Worm (Caenorhabditis elegans) whole organism, L4 larva: Measurements from ENCODE around the gene dpy-17.

Source experiments
- D1046.2 ChIP-seq: fragments of 200-800 bp; sonication (Bioruptor generic); IDR thresholded peaks from 2 replicates; pipeline ENCODE4 v1.3.6; 2022; ENCODE audit warnings: missing genetic modification characterization, missing compliant biosample characterization
- F10B5.3 ChIP-seq: sonication (generic microtip); optimal IDR thresholded peaks from 2 replicates; lab custom pipeline; 2016; ENCODE audit warnings: mild to moderate bottlenecking, missing genetic modification characterization, missing compliant biosample characterization
- F26F4.8 ChIP-seq: fragments of 200-800 bp; sonication (Bioruptor generic); conservative IDR thresholded peaks from 2 replicates; pipeline ENCODE4 v1.3.6; 2022; ENCODE audit warnings: missing genetic modification characterization, missing compliant biosample characterization
- F37D6.2 ChIP-seq: sonication (generic microtip); optimal IDR thresholded peaks from 2 replicates; lab custom pipeline; 2016; ENCODE audit warnings: mild to moderate bottlenecking, missing genetic modification characterization, missing compliant biosample characterization
- F44E2.7 ChIP-seq: fragments of 200-800 bp; sonication (Bioruptor generic); IDR thresholded peaks from 2 replicates; pipeline ENCODE4 v2.1.2; 2022; ENCODE audit warnings: missing genetic modification characterization, missing compliant biosample characterization
- R02D3.7 ChIP-seq: fragments of 150-350 bp; sonication (generic microtip); optimal IDR thresholded peaks from 3 replicates; lab custom pipeline; 2014; ENCODE audit warnings: missing biosample characterization, missing genetic modification characterization
- T26A8.4 ChIP-seq: fragments of 200-800 bp; sonication (Bioruptor generic); IDR thresholded peaks from 2 replicates; pipeline ENCODE4 v1.3.6; 2022; ENCODE audit warnings: missing genetic modification characterization, missing compliant biosample characterization
- Y5F2A.4 ChIP-seq: fragments of 200-800 bp; sonication (Bioruptor generic); optimal IDR thresholded peaks from 2 replicates; lab custom pipeline; 2018; ENCODE audit warnings: mild to moderate bottlenecking, missing genetic modification characterization, missing compliant biosample characterization
- ZK337.2 ChIP-seq: fragments of 200-800 bp; sonication (Bioruptor generic); IDR thresholded peaks from 2 replicates; pipeline ENCODE4 v1.3.6; 2022; ENCODE audit warnings: missing genetic modification reagents, missing genetic modification characterization, missing compliant biosample characterization
- aly-2 ChIP-seq: sonication (generic microtip); optimal IDR thresholded peaks from 2 replicates; lab custom pipeline; 2018; ENCODE audit warnings: missing biosample characterization, missing genetic modification characterization
- ama-1 ChIP-seq: fragments of 150-350 bp; optimal IDR thresholded peaks from 2 replicates; lab custom pipeline; 2014; ENCODE audit warnings: inconsistent platforms, mixed read lengths
- arid-1 ChIP-seq: fragments of 200-800 bp; sonication (Bioruptor generic); conservative IDR thresholded peaks from 2 replicates; pipeline ENCODE4 v1.3.6; 2022; ENCODE audit warnings: missing genetic modification reagents, missing genetic modification characterization, missing compliant biosample characterization
- ceh-20 ChIP-seq: fragments of 200-800 bp; sonication (Bioruptor generic); IDR thresholded peaks from 2 replicates; pipeline ENCODE4 v1.3.6; 2022; ENCODE audit warnings: missing genetic modification reagents, missing genetic modification characterization, missing compliant biosample characterization
- cey-2 ChIP-seq: sonication (generic microtip); optimal IDR thresholded peaks from 3 replicates; lab custom pipeline; 2017; ENCODE audit warnings: missing genetic modification characterization, mild to moderate bottlenecking, missing compliant biosample characterization, antibody characterized with exemption, borderline replicate concordance; ENCODE audit not compliant: insufficient read depth
- daf-16 ChIP-seq, 3 experiments: sonication (generic microtip); optimal IDR thresholded peaks; 2 replicates each; lab custom pipeline; 2016 to 2017; ENCODE audit warnings: missing genetic modification characterization in 3 of 3, missing genetic modification reagents in 3 of 3, mild to moderate bottlenecking in 2 of 3, missing compliant biosample characterization in 2 of 3, missing biosample characterization in 1 of 3, moderate library complexity in 1 of 3
- daf-19 ChIP-seq: fragments of 200-800 bp; sonication (Bioruptor generic); conservative IDR thresholded peaks from 2 replicates; pipeline ENCODE4 v1.3.6; 2022; ENCODE audit warnings: missing genetic modification characterization, missing compliant biosample characterization
- dmd-6 ChIP-seq: fragments of 200-800 bp; sonication (Bioruptor generic); IDR thresholded peaks from 2 replicates; pipeline ENCODE4 v1.3.6; 2022; ENCODE audit warnings: missing genetic modification reagents, missing genetic modification characterization, missing compliant biosample characterization
- dpl-1 ChIP-seq: fragments of 150-350 bp; optimal IDR thresholded peaks from 2 replicates; lab custom pipeline; 2014; ENCODE audit warnings: missing biosample characterization, missing genetic modification reagents, missing genetic modification characterization
- dve-1 ChIP-seq: sonication (generic microtip); optimal IDR thresholded peaks from 2 replicates; lab custom pipeline; 2017; ENCODE audit warnings: antibody characterized with exemption, mild to moderate bottlenecking, missing genetic modification characterization, missing compliant biosample characterization; ENCODE audit not compliant: insufficient read depth
- egl-43 ChIP-seq: fragments of 200-800 bp; sonication (Bioruptor generic); IDR thresholded peaks from 2 replicates; pipeline ENCODE4 v1.3.6; 2022; ENCODE audit warnings: missing genetic modification reagents, missing genetic modification characterization, missing compliant biosample characterization
- fkh-10 ChIP-seq: fragments of 150-350 bp; optimal IDR thresholded peaks from 2 replicates; lab custom pipeline; 2014; ENCODE audit warnings: missing biosample characterization, missing genetic modification reagents, missing genetic modification characterization
- hlh-30 ChIP-seq: sonication (generic microtip); optimal IDR thresholded peaks from 2 replicates; lab custom pipeline; 2017; ENCODE audit warnings: antibody characterized with exemption, mild to moderate bottlenecking, missing genetic modification characterization, missing compliant biosample characterization; ENCODE audit not compliant: insufficient read depth
- lim-7 ChIP-seq: fragments of 200-800 bp; sonication (Bioruptor generic); IDR thresholded peaks from 2 replicates; pipeline ENCODE4 v1.3.6; 2022; ENCODE audit warnings: missing genetic modification characterization, missing compliant biosample characterization
- lin-38 ChIP-seq: fragments of 200-800 bp; sonication (Bioruptor generic); IDR thresholded peaks from 2 replicates; pipeline ENCODE4 v1.3.6; 2022; ENCODE audit warnings: missing genetic modification reagents, missing genetic modification characterization, missing compliant biosample characterization
- mdl-1 ChIP-seq, 2 experiments: fragments of 150-350 bp in 1 of 2; sonication (generic microtip) in 1 of 2; optimal IDR thresholded peaks; 2 replicates each; lab custom pipeline; 2014 to 2017; ENCODE audit warnings: missing biosample characterization in 2 of 2, missing genetic modification characterization in 2 of 2
- mdt-29 ChIP-seq: fragments of 200-800 bp; sonication (Bioruptor generic); IDR thresholded peaks from 2 replicates; pipeline ENCODE4 v1.3.6; 2022; ENCODE audit warnings: missing genetic modification reagents, missing genetic modification characterization, missing compliant biosample characterization
- mes-2 ChIP-seq: sonication (generic microtip); optimal IDR thresholded peaks from 2 replicates; lab custom pipeline; 2016; ENCODE audit warnings: missing genotype, mild to moderate bottlenecking, missing genetic modification characterization, missing compliant biosample characterization; ENCODE audit not compliant: poor library complexity, severe bottlenecking
- mxl-2 ChIP-seq: fragments of 200-800 bp; sonication (Bioruptor generic); conservative IDR thresholded peaks from 2 replicates; pipeline ENCODE4 v1.3.6; 2022; ENCODE audit warnings: missing genetic modification reagents, missing genetic modification characterization, missing compliant biosample characterization
- nhr-10 ChIP-seq: fragments of 150-350 bp; optimal IDR thresholded peaks from 2 replicates; lab custom pipeline; 2014; ENCODE audit warnings: missing biosample characterization, missing genetic modification characterization
- nhr-111 ChIP-seq: fragments of 200-800 bp; sonication (Bioruptor generic); optimal IDR thresholded peaks from 2 replicates; lab custom pipeline; 2018; ENCODE audit warnings: mild to moderate bottlenecking, missing genetic modification characterization, missing compliant biosample characterization
- nhr-237 ChIP-seq: sonication (generic microtip); optimal IDR thresholded peaks from 2 replicates; lab custom pipeline; 2017; ENCODE audit warnings: missing biosample characterization, missing genetic modification characterization
- nhr-28 ChIP-seq: fragments of 150-350 bp; optimal IDR thresholded peaks from 2 replicates; lab custom pipeline; 2014; ENCODE audit warnings: missing biosample characterization, missing genetic modification characterization
- nhr-42 ChIP-seq: fragments of 200-800 bp; sonication (Bioruptor generic); IDR thresholded peaks from 2 replicates; pipeline ENCODE4 v1.3.6; 2022; ENCODE audit warnings: missing genetic modification characterization, missing compliant biosample characterization
- nhr-6 ChIP-seq: fragments of 150-350 bp; optimal IDR thresholded peaks from 2 replicates; lab custom pipeline; 2014; ENCODE audit warnings: missing biosample characterization, missing genetic modification characterization
- nhr-76 ChIP-seq: fragments of 150-350 bp; optimal IDR thresholded peaks from 2 replicates; lab custom pipeline; 2014; ENCODE audit warnings: missing biosample characterization, missing genetic modification characterization
- nhr-77 ChIP-seq: fragments of 150-350 bp; optimal IDR thresholded peaks from 2 replicates; lab custom pipeline; 2014; ENCODE audit warnings: missing biosample characterization, missing genetic modification characterization
- pha-4 ChIP-seq, 2 experiments: fragments of 150-350 bp in 1 of 2; fragments of 200-800 bp in 1 of 2; sonication (Bioruptor generic) in 1 of 2; IDR thresholded peaks in 1 of 2; optimal IDR thresholded peaks in 1 of 2; 2 replicates each; pipeline versions ENCODE4 v1.3.6 to Lab custom; 2014 to 2022; ENCODE audit warnings: missing genetic modification characterization in 2 of 2, missing genetic modification reagents in 2 of 2, missing biosample characterization in 1 of 2, missing compliant biosample characterization in 1 of 2
- pqm-1 ChIP-seq: sonication (generic microtip); optimal IDR thresholded peaks from 2 replicates; lab custom pipeline; 2017; ENCODE audit warnings: missing biosample characterization, missing genetic modification characterization
- rbr-2 ChIP-seq: sonication (generic microtip); optimal IDR thresholded peaks from 2 replicates; lab custom pipeline; 2016; ENCODE audit warnings: missing genotype, missing genetic modification characterization, missing compliant biosample characterization
- set-16 ChIP-seq: fragments of 200-800 bp; sonication (Bioruptor generic); IDR thresholded peaks from 2 replicates; pipeline ENCODE4 v1.3.6; 2022; ENCODE audit warnings: missing genetic modification reagents, missing genetic modification characterization, missing compliant biosample characterization
- skn-1 ChIP-seq: fragments of 150-350 bp; optimal IDR thresholded peaks from 2 replicates; lab custom pipeline; 2014; ENCODE audit warnings: missing biosample characterization, missing genetic modification characterization
- spr-3 ChIP-seq: fragments of 200-800 bp; sonication (Bioruptor generic); optimal IDR thresholded peaks from 2 replicates; lab custom pipeline; 2018; ENCODE audit warnings: mild to moderate bottlenecking, missing genetic modification characterization, missing compliant biosample characterization
- tra-1 ChIP-seq: fragments of 200-800 bp; sonication (Bioruptor generic); IDR thresholded peaks from 2 replicates; pipeline ENCODE4 v1.3.6; 2022; ENCODE audit warnings: missing genetic modification reagents, missing genetic modification characterization, missing compliant biosample characterization
- unc-39 ChIP-seq: sonication (generic microtip); optimal IDR thresholded peaks from 2 replicates; lab custom pipeline; 2017; ENCODE audit warnings: missing biosample characterization, missing genetic modification characterization
- ztf-7 ChIP-seq: fragments of 150-350 bp; optimal IDR thresholded peaks from 2 replicates; lab custom pipeline; 2014; ENCODE audit warnings: missing biosample characterization, missing genetic modification characterization

Gene dpy-17

ce11 chrIII:5146749-5147148 is 39.6 kb downstream of the dpy-17 start (continued):
- TF ChIP-seq ZK337.2 (GFP tag; lab: Robert Waterston, UW) (no peak), dmd-6 (peak; percentile 65), fkh-10 (GFP tag; lab: Kevin White, UChicago) (no peak), D1046.2 (GFP tag; lab: Robert Waterston, UW) (no peak), R02D3.7 (no peak), nhr-237 (no peak), egl-43 (GFP tag; lab: Robert Waterston, UW) (no peak), nhr-111 (GFP tag; lab: Kevin White, UChicago) (no peak), pha-4 (GFP tag; IDR thresholded peaks at IDR 0.05; lab: Robert Waterston, UW) (no peak), pha-4 (tag; optimal IDR thresholded peaks at IDR 0.05; lab: Kevin White, UChicago) (no peak), F10B5.3 (tag; lab: Kevin White, UChicago) (no peak), unc-39 (no peak), ceh-20 (GFP tag; lab: Robert Waterston, UW) (peak; percentile 84), ama-1 (lab: Kevin White, UChicago) (no peak), arid-1 (no peak), T26A8.4 (GFP tag; lab: Robert Waterston, UW) (no peak), Y5F2A.4 (GFP tag; lab: Kevin White, UChicago) (no peak), hlh-30 (tag; lab: Kevin White, UChicago) (no peak), mdl-1 (tag; optimal IDR thresholded peaks at IDR 0.05; lab: Kevin White, UChicago) (no peak), F26F4.8 (no peak), dpl-1 (GFP tag; lab: Kevin White, UChicago) (no peak), nhr-6 (tag; lab: Kevin White, UChicago) (no peak), mdt-29 (GFP tag; lab: Robert Waterston, UW) (no peak), daf-16 (GFP tag; optimal IDR thresholded peaks at IDR 0.05; lab: Kevin White, UChicago) (no peak), daf-16 (tag; optimal IDR thresholded peaks at IDR 0.05; lab: Kevin White, UChicago) (peak; percentile 86), mes-2 (no peak), rbr-2 (tag; lab: Kevin White, UChicago) (no peak), cey-2 (no peak), set-16 (GFP tag; lab: Robert Waterston, UW) (no peak), lim-7 (GFP tag; lab: Robert Waterston, UW) (no peak), mxl-2 (GFP tag; lab: Robert Waterston, UW) (no peak), skn-1 (tag; lab: Kevin White, UChicago) (no peak), aly-2 (tag; lab: Kevin White, UChicago) (no peak), tra-1 (GFP tag; lab: Robert Waterston, UW) (peak; percentile 78), daf-19 (GFP tag; lab: Robert Waterston, UW) (no peak), F44E2.7 (no peak), nhr-42 (GFP tag; lab: Robert Waterston, UW) (no peak), lin-38 (GFP tag; lab: Robert Waterston, UW) (no peak), F37D6.2 (no peak), nhr-28 (peak; percentile 48), dve-1 (tag; lab: Kevin White, UChicago) (peak; percentile 71), nhr-77 (tag; lab: Kevin White, UChicago) (no peak), pqm-1 (tag; lab: Kevin White, UChicago) (peak; percentile 39), nhr-10 (tag; lab: Kevin White, UChicago) (no peak), spr-3 (GFP tag; lab: Kevin White, UChicago) (no peak), ztf-7 (tag; lab: Kevin White, UChicago) (no peak), nhr-76 (tag; lab: Kevin White, UChicago) (no peak)
